Worm (Caenorhabditis elegans) whole organism, L3 larva: ENCODE data around the gene lin-49.

Source experiments
- R02D3.7 ChIP-seq: fragments of 150-350 bp; optimal IDR thresholded peaks from 2 replicates; lab custom pipeline; 2014; ENCODE audit warnings: missing biosample characterization, missing genetic modification characterization
- ZK546.5 ChIP-seq: sonication (generic microtip); optimal IDR thresholded peaks from 2 replicates; lab custom pipeline; 2017; ENCODE audit warnings: missing biosample characterization, missing genetic modification characterization
- aly-2 ChIP-seq: fragments of 150-350 bp; optimal IDR thresholded peaks from 2 replicates; lab custom pipeline; 2014; ENCODE audit warnings: missing biosample characterization, missing genetic modification characterization
- ama-1 ChIP-seq: fragments of 150-350 bp; optimal IDR thresholded peaks from 2 replicates; lab custom pipeline; 2018
- ceh-16 ChIP-seq: sonication (generic microtip); optimal IDR thresholded peaks from 2 replicates; lab custom pipeline; 2017; ENCODE audit warnings: missing biosample characterization, missing genetic modification characterization
- ceh-28 ChIP-seq: fragments of 150-350 bp; optimal IDR thresholded peaks from 2 replicates; lab custom pipeline; 2014; ENCODE audit warnings: missing biosample characterization, missing genetic modification reagents, missing genetic modification characterization
- ceh-82 ChIP-seq: fragments of 150-350 bp; optimal IDR thresholded peaks from 2 replicates; lab custom pipeline; 2014; ENCODE audit warnings: missing biosample characterization, missing genetic modification characterization
- ceh-9 ChIP-seq: sonication (generic microtip); optimal IDR thresholded peaks from 2 replicates; lab custom pipeline; 2018; ENCODE audit warnings: missing biosample characterization, missing genetic modification characterization
- egl-27 ChIP-seq: sonication (generic microtip); optimal IDR thresholded peaks from 4 replicates; lab custom pipeline; 2017; ENCODE audit warnings: missing biosample characterization, missing genetic modification reagents, missing genetic modification characterization
- elt-1 ChIP-seq: fragments of 150-350 bp; optimal IDR thresholded peaks from 2 replicates; lab custom pipeline; 2014; ENCODE audit warnings: missing biosample characterization, missing genetic modification characterization
- elt-2 ChIP-seq: sonication (generic microtip); optimal IDR thresholded peaks from 2 replicates; lab custom pipeline; 2016; ENCODE audit warnings: missing genetic modification reagents, mild to moderate bottlenecking, missing genetic modification characterization, missing compliant biosample characterization
- elt-3 ChIP-seq, 3 experiments: fragments of 150-350 bp in 1 of 3; sonication (generic microtip) in 2 of 3; optimal IDR thresholded peaks; 2 replicates in 2 of 3; 4 replicates in 1 of 3; lab custom pipeline; 2014 to 2017; ENCODE audit warnings: missing biosample characterization in 3 of 3, missing genetic modification characterization in 3 of 3
- eor-1 ChIP-seq, 2 experiments: fragments of 150-350 bp; optimal IDR thresholded peaks; 2 replicates each; lab custom pipeline; 2014 to 2018; ENCODE audit warnings: missing biosample characterization in 2 of 2, missing genetic modification characterization in 2 of 2
- fkh-2 ChIP-seq: fragments of 150-350 bp; optimal IDR thresholded peaks from 2 replicates; lab custom pipeline; 2014; ENCODE audit warnings: missing biosample characterization, missing genetic modification reagents, missing genetic modification characterization
- hmg-11 ChIP-seq: sonication (generic microtip); optimal IDR thresholded peaks from 2 replicates; lab custom pipeline; 2016; ENCODE audit warnings: missing genetic modification characterization, missing compliant biosample characterization
- jun-1 ChIP-seq: fragments of 150-350 bp; optimal IDR thresholded peaks from 2 replicates; lab custom pipeline; 2014; ENCODE audit warnings: missing biosample characterization, missing genetic modification reagents, missing genetic modification characterization
- lin-15B ChIP-seq: fragments of 150-350 bp; optimal IDR thresholded peaks from 2 replicates; lab custom pipeline; 2014; ENCODE audit warnings: missing biosample characterization, missing genetic modification characterization
- lin-39 ChIP-seq: fragments of 150-350 bp; optimal IDR thresholded peaks from 2 replicates; lab custom pipeline; 2018; ENCODE audit warnings: missing biosample characterization, missing genetic modification reagents, missing genetic modification characterization
- lsy-12 ChIP-seq: sonication (generic microtip); optimal IDR thresholded peaks from 2 replicates; lab custom pipeline; 2016; ENCODE audit warnings: mild to moderate bottlenecking, missing genetic modification characterization, missing compliant biosample characterization
- mdl-1 ChIP-seq: fragments of 150-350 bp; optimal IDR thresholded peaks from 2 replicates; lab custom pipeline; 2014; ENCODE audit warnings: missing biosample characterization, missing genetic modification characterization
- mml-1 ChIP-seq: fragments of 150-350 bp; sonication (generic microtip); optimal IDR thresholded peaks from 3 replicates; lab custom pipeline; 2014; ENCODE audit warnings: missing biosample characterization, missing genetic modification characterization
- nfya-1 ChIP-seq: sonication (generic microtip); optimal IDR thresholded peaks from 2 replicates; lab custom pipeline; 2017; ENCODE audit warnings: missing genetic modification characterization, mild to moderate bottlenecking, missing compliant biosample characterization, antibody characterized with exemption, moderate library complexity; ENCODE audit not compliant: insufficient read depth
- nhr-11 ChIP-seq: fragments of 150-350 bp; optimal IDR thresholded peaks from 2 replicates; lab custom pipeline; 2014; ENCODE audit warnings: missing biosample characterization, missing genetic modification characterization
- nhr-23 ChIP-seq: fragments of 150-350 bp; optimal IDR thresholded peaks from 2 replicates; lab custom pipeline; 2014; ENCODE audit warnings: missing biosample characterization, missing genetic modification reagents, missing genetic modification characterization
- nhr-237 ChIP-seq: fragments of 150-350 bp; optimal IDR thresholded peaks from 2 replicates; lab custom pipeline; 2014; ENCODE audit warnings: missing biosample characterization, missing genetic modification characterization
- nhr-28 ChIP-seq: fragments of 150-350 bp; optimal IDR thresholded peaks from 2 replicates; lab custom pipeline; 2014; ENCODE audit warnings: missing biosample characterization, missing genetic modification characterization
- nhr-43 ChIP-seq: sonication (generic microtip); optimal IDR thresholded peaks from 2 replicates; lab custom pipeline; 2016; ENCODE audit warnings: mild to moderate bottlenecking, missing genetic modification characterization, missing compliant biosample characterization; ENCODE audit not compliant: poor library complexity, severe bottlenecking
- nhr-67 ChIP-seq: fragments of 150-350 bp; optimal IDR thresholded peaks from 2 replicates; lab custom pipeline; 2014; ENCODE audit warnings: missing biosample characterization, missing genetic modification characterization
- nhr-76 ChIP-seq: fragments of 150-350 bp; sonication (generic microtip); optimal IDR thresholded peaks from 5 replicates; lab custom pipeline; 2014; ENCODE audit warnings: missing biosample characterization, missing genetic modification characterization
- pha-4 ChIP-seq: fragments of 150-350 bp; optimal IDR thresholded peaks from 2 replicates; lab custom pipeline; 2014; ENCODE audit warnings: missing biosample characterization, missing genetic modification reagents, missing genetic modification characterization
- pqm-1 ChIP-seq: fragments of 150-350 bp; optimal IDR thresholded peaks from 2 replicates; lab custom pipeline; 2017; ENCODE audit warnings: missing biosample characterization, missing genetic modification characterization, inconsistent platforms
- sea-2 ChIP-seq: fragments of 150-350 bp; sonication (generic microtip); optimal IDR thresholded peaks from 4 replicates; lab custom pipeline; 2014; ENCODE audit warnings: missing biosample characterization, missing genetic modification reagents, missing genetic modification characterization
- snpc-4 ChIP-seq: fragments of 150-350 bp; optimal IDR thresholded peaks from 2 replicates; lab custom pipeline; 2014; ENCODE audit warnings: missing biosample characterization, missing genetic modification characterization
- tbx-2 ChIP-seq: sonication (generic microtip); optimal IDR thresholded peaks from 2 replicates; lab custom pipeline; 2016; ENCODE audit warnings: mild to moderate bottlenecking, missing genetic modification characterization, missing compliant biosample characterization
- zag-1 ChIP-seq: fragments of 150-350 bp; optimal IDR thresholded peaks from 2 replicates; lab custom pipeline; 2014; ENCODE audit warnings: missing biosample characterization, missing genetic modification characterization
- ztf-11 ChIP-seq: fragments of 150-350 bp; optimal IDR thresholded peaks from 2 replicates; lab custom pipeline; 2014; ENCODE audit warnings: missing biosample characterization, missing genetic modification characterization
- ztf-4 ChIP-seq: fragments of 150-350 bp; optimal IDR thresholded peaks from 2 replicates; lab custom pipeline; 2014; ENCODE audit warnings: missing biosample characterization, missing genetic modification characterization

lin-49 gene

ce11 chrIV:8587605-8588004, 32.9 kb upstream of the lin-49 start:
- TF ChIP-seq nhr-67 (no peak), nfya-1 (peak; percentile 12)

- no peak for TF ChIP-seq eor-1 (tag; optimal IDR thresholded peaks at IDR 0.05; lab: Kevin White, UChicago)
- no peak for TF ChIP-seq nhr-28 (tag; lab: Kevin White, UChicago)
- TF ChIP-seq pha-4 (tag; lab: Kevin White, UChicago), result no peak
- no peak for TF ChIP-seq nhr-67
- TF ChIP-seq lin-15B (tag; lab: Kevin White, UChicago), result no peak
- no peak for TF ChIP-seq ceh-28
- no peak for TF ChIP-seq lin-39
- no peak for TF ChIP-seq sea-2
- TF ChIP-seq pqm-1 (tag; lab: Kevin White, UChicago), result no peak
- TF ChIP-seq tbx-2, result no peak
- TF ChIP-seq elt-2 (tag; lab: Kevin White, UChicago), result no peak
- no peak for TF ChIP-seq nhr-237 (tag; lab: Kevin White, UChicago)
- no peak for TF ChIP-seq jun-1 (tag; lab: Kevin White, UChicago)
- no peak for TF ChIP-seq mdl-1 (tag; lab: Kevin White, UChicago)
- no peak for TF ChIP-seq egl-27
- TF ChIP-seq nhr-76 (tag; lab: Kevin White, UChicago), result no peak
- no peak for TF ChIP-seq ztf-4 (tag; lab: Kevin White, UChicago)
- no peak for TF ChIP-seq elt-1 (tag; lab: Kevin White, UChicago)
- TF ChIP-seq mml-1 (tag; lab: Kevin White, UChicago), result no peak
- TF ChIP-seq nhr-43 (tag; lab: Kevin White, UChicago), result no peak
Observed at ce11 chrIV:8595317-8595716, 25.2 kb upstream of the lin-49 start, which contains the start of gene Y59H11AR.3. Gene Y59H11AR.3, minus strand, starts transcription at chrIV:8595417.

- TF ChIP-seq nhr-11, result no peak
- TF ChIP-seq nhr-67, result no peak
- no peak for TF ChIP-seq nhr-237 (tag; lab: Kevin White, UChicago)
- TF ChIP-seq pha-4 (tag; lab: Kevin White, UChicago), result no peak
- no peak for TF ChIP-seq fkh-2 (tag; lab: Kevin White, UChicago)
- TF ChIP-seq lsy-12 (tag; lab: Kevin White, UChicago), result no peak
- no peak for TF ChIP-seq jun-1 (tag; lab: Kevin White, UChicago)
- TF ChIP-seq nhr-43 (tag; lab: Kevin White, UChicago), result no peak
- no peak for TF ChIP-seq ztf-11 (tag; lab: Kevin White, UChicago)
- no peak for TF ChIP-seq R02D3.7
- no peak for TF ChIP-seq ceh-28
- no peak for TF ChIP-seq elt-2 (tag; lab: Kevin White, UChicago)
Observed at ce11 chrIV:8595767-8596166, 24.7 kb upstream of the lin-49 start, which contains the start of gene clec-181. Gene clec-181, plus strand, starts transcription at chrIV:8596067.

- TF ChIP-seq ceh-16 (tag; lab: Kevin White, UChicago), result no peak
- peak; percentile 39 for TF ChIP-seq nhr-23 (tag; lab: Kevin White, UChicago)
- TF ChIP-seq ceh-28, result no peak
- TF ChIP-seq hmg-11, result peak; percentile 51
- peak; percentile 57 for TF ChIP-seq nfya-1
- peak; percentile 32 for TF ChIP-seq pha-4 (tag; lab: Kevin White, UChicago)
Observed at ce11 chrIV:8597504-8597903, 23.0 kb upstream of the lin-49 start.

- TF ChIP-seq ZK546.5 (tag; lab: Kevin White, UChicago) (no peak), ceh-9 (tag; lab: Kevin White, UChicago) (no peak), jun-1 (tag; lab: Kevin White, UChicago) (no peak), aly-2 (tag; lab: Kevin White, UChicago) (no peak), ceh-16 (tag; lab: Kevin White, UChicago) (no peak), elt-3 (tag; optimal IDR thresholded peaks at IDR 0.05; lab: Kevin White, UChicago) (no peak), ceh-82 (tag; lab: Kevin White, UChicago) (no peak), ama-1 (no peak), lin-15B (tag; lab: Kevin White, UChicago) (no peak), elt-1 (tag; lab: Kevin White, UChicago) (no peak), zag-1 (tag; lab: Kevin White, UChicago) (no peak), ceh-28 (no peak), ztf-4 (tag; lab: Kevin White, UChicago) (no peak), nhr-11 (no peak), fkh-2 (tag; lab: Kevin White, UChicago) (no peak), mml-1 (tag; lab: Kevin White, UChicago) (no peak), snpc-4 (tag; lab: Kevin White, UChicago) (no peak), egl-27 (no peak), eor-1 (tag; optimal IDR thresholded peaks at IDR 0.05; lab: Kevin White, UChicago) (no peak), nhr-237 (tag; lab: Kevin White, UChicago) (no peak)
Observed at ce11 chrIV:8600712-8601330, 19.7 kb upstream of the lin-49 start, which contains the start of gene Y59H11AR.4. Gene Y59H11AR.4, minus strand, starts transcription at chrIV:8600762.
